Fruit fly (Drosophila melanogaster) whole organism, adult: ENCODE results near the gene CG31778.

ENCODE experiments used
- CG11617 ChIP-seq: fragments of 200-800 bp; sonication (Bioruptor generic); optimal IDR thresholded peaks from 2 replicates; lab custom pipeline; 2017; ENCODE audit warnings: mild to moderate bottlenecking, missing biosample characterization, missing genetic modification reagents, missing genetic modification characterization
- CG12768 ChIP-seq: fragments of 200-800 bp; sonication (Bioruptor generic); optimal IDR thresholded peaks from 2 replicates; lab custom pipeline; 2017; ENCODE audit warnings: missing biosample characterization, missing genetic modification characterization, mild to moderate bottlenecking, moderate library complexity, missing genetic modification reagents
- CG14711 ChIP-seq: fragments of 200-800 bp; sonication (Bioruptor generic); optimal IDR thresholded peaks from 2 replicates; lab custom pipeline; 2018; ENCODE audit warnings: missing biosample characterization, mild to moderate bottlenecking, missing genetic modification characterization, moderate library complexity
- CG1620 ChIP-seq: fragments of 200-800 bp; sonication (Bioruptor generic); optimal IDR thresholded peaks from 2 replicates; lab custom pipeline; 2016; ENCODE audit warnings: missing biosample characterization, missing genetic modification characterization
- CG33017 ChIP-seq: fragments of 200-800 bp; sonication (Bioruptor generic); optimal IDR thresholded peaks from 2 replicates; lab custom pipeline; 2018; ENCODE audit warnings: missing biosample characterization, mild to moderate bottlenecking, missing genetic modification characterization, moderate library complexity
- CG5204 ChIP-seq: fragments of 200-800 bp; sonication (Bioruptor generic); optimal IDR thresholded peaks from 2 replicates; lab custom pipeline; 2016; ENCODE audit warnings: missing biosample characterization, missing genetic modification characterization
- CG7045 ChIP-seq: fragments of 200-800 bp; sonication (Bioruptor generic); optimal IDR thresholded peaks from 2 replicates; lab custom pipeline; 2017; ENCODE audit warnings: missing biosample characterization, mild to moderate bottlenecking, missing genetic modification characterization
- CG7101 ChIP-seq: fragments of 200-800 bp; sonication (Bioruptor generic); optimal IDR thresholded peaks from 2 replicates; lab custom pipeline; 2018; ENCODE audit warnings: missing biosample characterization, mild to moderate bottlenecking, missing genetic modification characterization, moderate library complexity
- Clk ChIP-seq: fragments of 200-800 bp; sonication (Bioruptor generic); optimal IDR thresholded peaks from 2 replicates; lab custom pipeline; 2017; ENCODE audit warnings: missing biosample characterization, missing genetic modification characterization
- Crg-1 ChIP-seq: fragments of 200-800 bp; sonication (Bioruptor generic); optimal IDR thresholded peaks from 2 replicates; lab custom pipeline; 2016; ENCODE audit warnings: missing biosample characterization, missing genetic modification characterization
- Hr96 ChIP-seq: fragments of 200-800 bp; sonication (Bioruptor generic); optimal IDR thresholded peaks from 2 replicates; lab custom pipeline; 2016; ENCODE audit warnings: missing biosample characterization, missing genetic modification characterization
- Mnt ChIP-seq: fragments of 200-800 bp; sonication (Bioruptor generic); optimal IDR thresholded peaks from 2 replicates; lab custom pipeline; 2016; ENCODE audit warnings: missing biosample characterization, mild to moderate bottlenecking, missing genetic modification characterization
- bab1 ChIP-seq: fragments of 200-800 bp; sonication (Bioruptor generic); optimal IDR thresholded peaks from 3 replicates; lab custom pipeline; 2019; ENCODE audit warnings: missing biosample characterization, mild to moderate bottlenecking, missing genetic modification characterization, moderate library complexity
- cic ChIP-seq: fragments of 200-800 bp; sonication (Bioruptor generic); optimal IDR thresholded peaks from 2 replicates; lab custom pipeline; 2017; ENCODE audit warnings: missing biosample characterization, mild to moderate bottlenecking, missing genetic modification characterization, moderate library complexity
- cnc ChIP-seq, 2 experiments: fragments of >200 bp; optimal IDR thresholded peaks; 2 replicates each; lab custom pipeline; 2017
- kay ChIP-seq: fragments of 200-800 bp; sonication (Bioruptor generic); peaks from one replicate; lab custom pipeline; 2016; ENCODE audit warnings: missing biosample characterization, missing genetic modification characterization, borderline replicate concordance
- ovo ChIP-seq: fragments of 200-800 bp; sonication (Bioruptor generic); optimal IDR thresholded peaks from 2 replicates; lab custom pipeline; 2016; ENCODE audit warnings: missing biosample characterization, missing genetic modification characterization
- pad ChIP-seq: fragments of 200-800 bp; sonication (Bioruptor generic); optimal IDR thresholded peaks from 3 replicates; lab custom pipeline; 2017; ENCODE audit warnings: missing biosample characterization, missing genetic modification characterization, mild to moderate bottlenecking, moderate library complexity, missing genetic modification reagents
- tj ChIP-seq: fragments of 200-800 bp; sonication (Bioruptor generic); optimal IDR thresholded peaks from 3 replicates; lab custom pipeline; 2017; ENCODE audit warnings: missing biosample characterization, mild to moderate bottlenecking, missing genetic modification characterization, moderate library complexity
- toe ChIP-seq: fragments of 200-800 bp; sonication (Bioruptor generic); optimal IDR thresholded peaks from 2 replicates; lab custom pipeline; 2016; ENCODE audit warnings: missing biosample characterization, missing genetic modification characterization

The CG31778 gene

dm6 chr2L:3705438-3705921, at the start of gene CG31778:
Gene CG31778 (minus strand): TSS chr2L:3705488.
- TF ChIP-seq CG12768 (GFP tag; lab: Kevin White, UChicago), result peak; percentile 42
- peak; percentile 83 for TF ChIP-seq CG33017
- TF ChIP-seq CG11617 (GFP tag; lab: Kevin White, UChicago), result peak; percentile 24
- no peak for TF ChIP-seq cic (GFP tag; lab: Kevin White, UChicago)
- TF ChIP-seq CG14711, result peak; percentile 69
- no peak for TF ChIP-seq kay
- TF ChIP-seq pad (GFP tag; lab: Kevin White, UChicago), result peak; percentile 13
- no peak for TF ChIP-seq CG1620 (GFP tag; lab: Kevin White, UChicago)
- peak; percentile 73 for TF ChIP-seq CG7101 (tag; lab: Kevin White, UChicago)
- no peak for TF ChIP-seq ovo (GFP tag; lab: Kevin White, UChicago)
- peak; percentile 36 for TF ChIP-seq tj (GFP tag; lab: Kevin White, UChicago)
- no peak for TF ChIP-seq Hr96
- TF ChIP-seq toe (GFP tag; lab: Kevin White, UChicago), result no peak
- no peak for TF ChIP-seq Crg-1 (GFP tag; lab: Kevin White, UChicago)
- TF ChIP-seq CG5204, result peak; percentile 50
- TF ChIP-seq CG7045 (GFP tag; lab: Kevin White, UChicago), result peak; percentile 6
- TF ChIP-seq Clk, result no peak
- TF ChIP-seq bab1, result no peak
- TF ChIP-seq Mnt, result peak; percentile 30
- TF ChIP-seq cnc (optimal IDR thresholded peaks at IDR 0.05; lab: Kevin White, UChicago), result no peak

- no peak for TF ChIP-seq kay
- peak; percentile 7 for TF ChIP-seq bab1
- no peak for TF ChIP-seq CG1620 (GFP tag; lab: Kevin White, UChicago)
- TF ChIP-seq ovo (GFP tag; lab: Kevin White, UChicago), result no peak
- no peak for TF ChIP-seq Mnt
Observed at dm6 chr2L:3748691-3749090, 43.4 kb upstream of the CG31778 start.

dm6 chr2L:3740443-3740842, 35.2 kb upstream of the CG31778 start:
- TF ChIP-seq CG33017, result no peak
- TF ChIP-seq Crg-1 (GFP tag; lab: Kevin White, UChicago), result no peak
- TF ChIP-seq toe (GFP tag; lab: Kevin White, UChicago), result no peak
- TF ChIP-seq CG7101 (tag; lab: Kevin White, UChicago), result no peak
- TF ChIP-seq Mnt, result no peak
- TF ChIP-seq Hr96, result no peak
- no peak for TF ChIP-seq CG5204
- no peak for TF ChIP-seq tj (GFP tag; lab: Kevin White, UChicago)
- no peak for TF ChIP-seq Clk
- TF ChIP-seq cnc (optimal IDR thresholded peaks at IDR 0.05; lab: Kevin White, UChicago), result no peak

dm6 chr2L:3737682-3738081, 32.4 kb upstream of the CG31778 start:
- no peak for TF ChIP-seq CG5204
- TF ChIP-seq Mnt, result no peak
- TF ChIP-seq CG14711, result no peak
- no peak for TF ChIP-seq CG11617 (GFP tag; lab: Kevin White, UChicago)
- TF ChIP-seq kay, result no peak
- TF ChIP-seq pad (GFP tag; lab: Kevin White, UChicago), result no peak
- no peak for TF ChIP-seq cnc (optimal IDR thresholded peaks at IDR 0.05; lab: Kevin White, UChicago)
- no peak for TF ChIP-seq toe (GFP tag; lab: Kevin White, UChicago)
- no peak for TF ChIP-seq Crg-1 (GFP tag; lab: Kevin White, UChicago)
- TF ChIP-seq tj (GFP tag; lab: Kevin White, UChicago), result no peak
- no peak for TF ChIP-seq bab1
- TF ChIP-seq CG1620 (GFP tag; lab: Kevin White, UChicago), result no peak

- TF ChIP-seq Hr96 (no peak), CG12768 (GFP tag; lab: Kevin White, UChicago) (no peak), CG5204 (no peak), CG33017 (no peak), CG14711 (no peak), Clk (no peak), cnc (optimal IDR thresholded peaks at IDR 0.05; lab: Kevin White, UChicago) (no peak), Crg-1 (GFP tag; lab: Kevin White, UChicago) (no peak), bab1 (no peak), cic (GFP tag; lab: Kevin White, UChicago) (no peak), Mnt (no peak)
Observed at dm6 chr2L:3737003-3737662, 31.8 kb upstream of the CG31778 start.

- TF ChIP-seq Mnt (no peak), Clk (no peak), CG11617 (GFP tag; lab: Kevin White, UChicago) (no peak), pad (GFP tag; lab: Kevin White, UChicago) (no peak), CG5204 (no peak), toe (GFP tag; lab: Kevin White, UChicago) (no peak), CG1620 (GFP tag; lab: Kevin White, UChicago) (no peak), CG12768 (GFP tag; lab: Kevin White, UChicago) (no peak), tj (GFP tag; lab: Kevin White, UChicago) (no peak), CG7101 (tag; lab: Kevin White, UChicago) (no peak), bab1 (no peak), CG33017 (no peak), ovo (GFP tag; lab: Kevin White, UChicago) (no peak), cic (GFP tag; lab: Kevin White, UChicago) (no peak), CG14711 (no peak), CG7045 (GFP tag; lab: Kevin White, UChicago) (no peak), Hr96 (no peak), Crg-1 (GFP tag; lab: Kevin White, UChicago) (no peak), cnc (optimal IDR thresholded peaks at IDR 0.05; lab: Kevin White, UChicago) (no peak)
Observed at dm6 chr2L:3731055-3731454, 25.8 kb upstream of the CG31778 start.
